Fruit fly (Drosophila melanogaster): ENCODE data around the gene CG4073.

CG4073 gene

dm6 chr3R:10664942-10665341 is 49.7 kb upstream of the CG4073 start (continued):
- TF ChIP-seq CG10565 (GFP tag; optimal IDR thresholded peaks at IDR 0.05) (no peak), H2.0 (GFP tag; IDR thresholded peaks at IDR 0.05) (peak; percentile 29), Gsc (GFP tag; IDR thresholded peaks at IDR 0.05) (no peak), Adf1 (GFP tag; IDR thresholded peaks at IDR 0.05) (peak; percentile 43; the same call in 1 of the 2 replicates), sim (GFP tag; IDR thresholded peaks at IDR 0.05) (peak; percentile 51; the same call in 1 of the 2 replicates), Stat92E (GFP tag; optimal IDR thresholded peaks at IDR 0.05) (no peak), Spps (tag; optimal IDR thresholded peaks at IDR 0.05) (peak; percentile 42), Fer1 (GFP tag; optimal IDR thresholded peaks at IDR 0.05) (no peak), CG12391 (tag; optimal IDR thresholded peaks at IDR 0.05) (peak; percentile 31), D (optimal IDR thresholded peaks at IDR 0.05) (no peak), D (GFP tag; optimal IDR thresholded peaks at IDR 0.05) (peak; percentile 66), CG9215 (GFP tag; IDR thresholded peaks at IDR 0.05) (no peak), zen2 (GFP tag; IDR thresholded peaks at IDR 0.05; ENCODE audit: partially characterized antibody) (no peak), CG7839 (tag; optimal IDR thresholded peaks at IDR 0.05) (peak; percentile 32), br (optimal IDR thresholded peaks at IDR 0.05) (no peak), CG17612 (GFP tag; IDR thresholded peaks at IDR 0.05) (no peak), pfk (GFP tag; optimal IDR thresholded peaks at IDR 0.05) (no peak), CG34224 (GFP tag; IDR thresholded peaks at IDR 0.05; ENCODE audit: partially characterized antibody) (no peak), CG1233 (GFP tag; optimal IDR thresholded peaks at IDR 0.05) (peak; percentile 68), ftz-f1 (GFP tag; optimal IDR thresholded peaks at IDR 0.05) (no peak), fu2 (GFP tag; optimal IDR thresholded peaks at IDR 0.05) (no peak), Fer3 (tag; optimal IDR thresholded peaks at IDR 0.05) (no peak), odd (GFP tag; optimal IDR thresholded peaks at IDR 0.05) (peak; percentile 74), lola (GFP tag; optimal IDR thresholded peaks at IDR 0.05) (peak in 1 of 3 experiments; percentile 17), CG6689 (GFP tag; IDR thresholded peaks at IDR 0.05) (peak; percentile 42; the same call in 1 of the 2 replicates), CG7963 (GFP tag; IDR thresholded peaks at IDR 0.05; ENCODE audit: partially characterized antibody) (no peak), Rfx (GFP tag; IDR thresholded peaks at IDR 0.05) (peak; percentile 55; the same call in 1 of the 2 replicates), D19A (tag; optimal IDR thresholded peaks at IDR 0.05) (peak; percentile 56), Nf-YB (GFP tag; optimal IDR thresholded peaks at IDR 0.05) (peak; percentile 100), CG8478 (optimal IDR thresholded peaks at IDR 0.05) (peak; percentile 87), CG6854 (GFP tag; optimal IDR thresholded peaks at IDR 0.05) (peak; percentile 42), Hr51 (GFP tag; optimal IDR thresholded peaks at IDR 0.05) (peak in 1 of 2 experiments; percentile 42), gt (GFP tag; IDR thresholded peaks at IDR 0.05) (no peak), Deaf1 (tag; optimal IDR thresholded peaks at IDR 0.05) (peak; percentile 64), CkIIα-i1 (GFP tag; IDR thresholded peaks at IDR 0.05) (no peak), ems (GFP tag; optimal IDR thresholded peaks at IDR 0.05) (no peak), CG11696 (GFP tag; IDR thresholded peaks at IDR 0.05) (no peak), oc (tag; optimal IDR thresholded peaks at IDR 0.05) (peak; percentile 74), CG10321 (GFP tag; IDR thresholded peaks at IDR 0.05) (peak; percentile 97), CG9797 (GFP tag; optimal IDR thresholded peaks at IDR 0.05) (peak; percentile 9), prd (optimal IDR thresholded peaks at IDR 0.05) (no peak), prd (GFP tag; IDR thresholded peaks at IDR 0.05) (peak; percentile 36; the same call in 1 of the 3 replicates), CG18764 (GFP tag; optimal IDR thresholded peaks at IDR 0.05) (peak; percentile 20), CG9609 (GFP tag; optimal IDR thresholded peaks at IDR 0.05) (no peak), CG5180 (GFP tag; optimal IDR thresholded peaks at IDR 0.05) (peak; percentile 45), NfI (GFP tag; optimal IDR thresholded peaks at IDR 0.05) (peak; percentile 61), HmgD (GFP tag; optimal IDR thresholded peaks at IDR 0.05) (peak; percentile 37)
